Worm (Caenorhabditis elegans): ENCODE results near the gene gldi-9.

The gldi-9 gene

ce11 chrIII:2756260-2756659, at the start of gene gldi-9:
Gene gldi-9, minus strand, starts transcription at chrIII:2756360.
- no peak for TF ChIP-seq ets-7 (tag; optimal IDR thresholded peaks at IDR 0.05)
- no peak for TF ChIP-seq hmbx-1 (tag; optimal IDR thresholded peaks at IDR 0.05)
- no peak for TF ChIP-seq flt-1 (GFP tag; IDR thresholded peaks at IDR 0.05)
- no peak for TF ChIP-seq sea-1 (GFP tag; conservative IDR thresholded peaks at IDR 0.05)
- TF ChIP-seq scrt-1 (GFP tag; IDR thresholded peaks at IDR 0.05) = no peak
- no peak for TF ChIP-seq hmg-4 (GFP tag; optimal IDR thresholded peaks at IDR 0.05)
- no peak for TF ChIP-seq B0310.2 (tag; optimal IDR thresholded peaks at IDR 0.05)
- TF ChIP-seq aly-1 (tag; optimal IDR thresholded peaks at IDR 0.05) = no peak
- no peak for TF ChIP-seq tbx-11 (GFP tag; IDR thresholded peaks at IDR 0.05)
- TF ChIP-seq ama-1 (optimal IDR thresholded peaks at IDR 0.05) = no peak
- no peak for TF ChIP-seq ceh-36 (tag; optimal IDR thresholded peaks at IDR 0.05)
- no peak for TF ChIP-seq hnd-1 (tag; optimal IDR thresholded peaks at IDR 0.05)
- TF ChIP-seq ceh-13 (GFP tag; optimal IDR thresholded peaks at IDR 0.05) = no peak
- TF ChIP-seq pes-1 (GFP tag; IDR thresholded peaks at IDR 0.05) = no peak

- TF ChIP-seq hmg-4 (GFP tag; optimal IDR thresholded peaks at IDR 0.05) = no peak
- TF ChIP-seq F13C5.2 (tag; optimal IDR thresholded peaks at IDR 0.05) = peak; percentile 22
These were observed 48.9 kb upstream of the gldi-9 start, which contains the start of gene Y71H2AM.3 for ce11 chrIII:2805084-2805483. Gene Y71H2AM.3, plus strand, starts transcription at chrIII:2805430.

- TF ChIP-seq hmbx-1 (tag; optimal IDR thresholded peaks at IDR 0.05) (no peak), aly-1 (tag; optimal IDR thresholded peaks at IDR 0.05) (no peak), tra-4 (tag; optimal IDR thresholded peaks at IDR 0.05) (no peak), hnd-1 (tag; optimal IDR thresholded peaks at IDR 0.05) (no peak), B0310.2 (tag; optimal IDR thresholded peaks at IDR 0.05) (no peak), flt-1 (GFP tag; IDR thresholded peaks at IDR 0.05) (no peak), tbx-37 (GFP tag; conservative IDR thresholded peaks at IDR 0.05) (no peak), tbx-11 (GFP tag; IDR thresholded peaks at IDR 0.05) (no peak), sea-1 (GFP tag; conservative IDR thresholded peaks at IDR 0.05) (no peak), hmg-4 (GFP tag; optimal IDR thresholded peaks at IDR 0.05) (no peak), ceh-36 (tag; optimal IDR thresholded peaks at IDR 0.05) (no peak), F13C5.2 (tag; optimal IDR thresholded peaks at IDR 0.05) (no peak), ceh-13 (GFP tag; optimal IDR thresholded peaks at IDR 0.05) (no peak), ama-1 (optimal IDR thresholded peaks at IDR 0.05) (no peak), pes-1 (GFP tag; IDR thresholded peaks at IDR 0.05) (no peak), ets-7 (tag; optimal IDR thresholded peaks at IDR 0.05) (no peak)
These were observed 48.3 kb upstream of the gldi-9 start for ce11 chrIII:2804461-2804860.

DNA sequence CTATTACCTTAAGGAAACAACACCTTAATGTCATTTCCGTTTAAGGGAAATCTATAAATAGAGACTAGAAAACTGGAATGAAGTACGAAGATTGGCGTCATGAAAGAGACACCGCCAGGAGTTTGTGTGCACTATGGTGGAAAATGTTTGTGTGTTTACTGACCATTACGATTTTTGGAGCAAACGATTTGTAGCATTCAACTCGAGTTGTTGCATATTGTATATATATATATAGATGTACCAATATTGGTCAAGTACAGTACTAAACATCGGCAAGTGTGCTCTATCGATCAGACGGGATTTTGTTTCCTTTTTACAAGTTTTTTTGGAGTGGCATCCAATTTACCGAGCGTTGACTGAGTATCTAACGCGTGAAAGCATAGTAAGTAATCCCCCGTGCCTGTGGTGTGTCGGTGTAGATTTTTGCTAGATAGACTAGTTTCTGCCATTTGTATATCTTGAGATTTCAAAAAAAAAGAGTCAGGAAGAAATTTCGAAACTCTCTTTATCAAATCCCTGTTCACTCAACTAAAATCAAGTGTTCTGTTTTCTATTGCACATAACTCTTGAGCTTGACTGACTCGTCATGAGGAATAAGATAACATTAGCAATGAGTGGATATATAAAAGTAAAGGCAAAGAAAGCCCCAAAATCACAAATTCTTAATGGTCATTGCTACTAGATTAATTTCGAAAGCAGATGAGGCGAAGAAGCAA, 45.8 kb upstream of the gldi-9 start, which contains the start of the genes twk-45 and Y71H2AM.25:
Gene twk-45 (minus strand): TSS at position 101 of the 716 bp plus-strand sequence.
Gene Y71H2AM.25 (plus strand): TSS at position 666 of the 716 bp plus-strand sequence.
- TF ChIP-seq aly-1 (tag; optimal IDR thresholded peaks at IDR 0.05) (no peak), hmbx-1 (tag; optimal IDR thresholded peaks at IDR 0.05) (no peak), ets-7 (tag; optimal IDR thresholded peaks at IDR 0.05) (no peak), flt-1 (GFP tag; IDR thresholded peaks at IDR 0.05) (no peak), tbx-37 (GFP tag; conservative IDR thresholded peaks at IDR 0.05) (no peak), sea-1 (GFP tag; conservative IDR thresholded peaks at IDR 0.05) (no peak), tra-4 (tag; optimal IDR thresholded peaks at IDR 0.05) (no peak)

ce11 chrIII:2800743-2801142, 44.6 kb upstream of the gldi-9 start:
- no peak for TF ChIP-seq hnd-1 (tag; optimal IDR thresholded peaks at IDR 0.05)
- no peak for TF ChIP-seq flt-1 (GFP tag; IDR thresholded peaks at IDR 0.05)
- no peak for TF ChIP-seq ceh-13 (GFP tag; optimal IDR thresholded peaks at IDR 0.05)
- no peak for TF ChIP-seq tbx-37 (GFP tag; conservative IDR thresholded peaks at IDR 0.05)
- no peak for TF ChIP-seq hmg-4 (GFP tag; optimal IDR thresholded peaks at IDR 0.05)
- no peak for TF ChIP-seq pes-1 (GFP tag; IDR thresholded peaks at IDR 0.05)
- TF ChIP-seq ceh-36 (tag; optimal IDR thresholded peaks at IDR 0.05) = no peak
- TF ChIP-seq ama-1 (optimal IDR thresholded peaks at IDR 0.05) = no peak
- no peak for TF ChIP-seq tbx-11 (GFP tag; IDR thresholded peaks at IDR 0.05)
- no peak for TF ChIP-seq hmbx-1 (tag; optimal IDR thresholded peaks at IDR 0.05)
- TF ChIP-seq F13C5.2 (tag; optimal IDR thresholded peaks at IDR 0.05) = no peak

- TF ChIP-seq tra-4 (tag; optimal IDR thresholded peaks at IDR 0.05) (no peak), ama-1 (optimal IDR thresholded peaks at IDR 0.05) (no peak)
These were observed 39.4 kb upstream of the gldi-9 start for ce11 chrIII:2795442-2796023.

DNA sequence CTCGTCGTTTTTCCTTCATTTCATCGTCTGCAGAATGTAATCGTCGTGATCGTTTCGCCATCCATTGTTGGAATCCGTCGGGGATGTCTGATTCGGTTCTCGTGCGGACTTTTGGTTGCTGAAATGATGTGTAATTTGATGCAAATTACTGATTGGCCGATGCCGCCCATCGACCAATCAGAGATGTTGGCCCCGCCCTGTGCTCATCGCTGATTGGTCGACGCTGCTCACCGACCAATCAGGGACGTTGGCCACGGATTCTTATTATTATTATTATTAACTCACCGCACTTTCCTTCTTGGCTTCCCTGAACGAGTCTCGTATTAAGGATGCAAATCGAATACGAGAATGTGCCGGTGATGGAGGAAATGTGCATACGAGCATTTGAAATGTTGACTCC, 37.9 kb upstream of the gldi-9 start:
- TF ChIP-seq ceh-36 (tag; optimal IDR thresholded peaks at IDR 0.05) (no peak), hnd-1 (tag; optimal IDR thresholded peaks at IDR 0.05) (no peak), ceh-13 (GFP tag; optimal IDR thresholded peaks at IDR 0.05) (no peak), scrt-1 (GFP tag; IDR thresholded peaks at IDR 0.05) (no peak)

ce11 chrIII:2787979-2788491, 31.9 kb upstream of the gldi-9 start, which contains the start of gene tbcc-1:
Gene tbcc-1, plus strand, starts transcription at chrIII:2788441.
- no peak for TF ChIP-seq ets-7 (tag; optimal IDR thresholded peaks at IDR 0.05)
- no peak for TF ChIP-seq B0310.2 (tag; optimal IDR thresholded peaks at IDR 0.05)
- TF ChIP-seq aly-1 (tag; optimal IDR thresholded peaks at IDR 0.05) = no peak
- no peak for TF ChIP-seq pes-1 (GFP tag; IDR thresholded peaks at IDR 0.05)
- TF ChIP-seq hnd-1 (tag; optimal IDR thresholded peaks at IDR 0.05) = no peak
- no peak for TF ChIP-seq hmbx-1 (tag; optimal IDR thresholded peaks at IDR 0.05)
- TF ChIP-seq hmg-4 (GFP tag; optimal IDR thresholded peaks at IDR 0.05) = no peak
- no peak for TF ChIP-seq tra-4 (tag; optimal IDR thresholded peaks at IDR 0.05)
- no peak for TF ChIP-seq tbx-37 (GFP tag; conservative IDR thresholded peaks at IDR 0.05)
- TF ChIP-seq ceh-36 (tag; optimal IDR thresholded peaks at IDR 0.05) = no peak
- TF ChIP-seq tbx-11 (GFP tag; IDR thresholded peaks at IDR 0.05) = no peak
- no peak for TF ChIP-seq scrt-1 (GFP tag; IDR thresholded peaks at IDR 0.05)
- no peak for TF ChIP-seq F13C5.2 (tag; optimal IDR thresholded peaks at IDR 0.05)
